2 fruit fly cellular contexts compared by ENCODE assay signal in genomic region chr3L:10745547-10746189, dm6.
TF ChIP-seq lines count a peak whose summit lies in the region.

No protein-coding gene starts in this region.

- TF ChIP-seq CTCF in whole organism, embryonic (GFP tag; optimal IDR thresholded peaks at IDR 0.05; lab: Kevin White, UChicago), result no peak

TF ChIP-seq in whole organism, embryonic, 481 proteins besides CTCF, POLR2A, EP300 and RAD21 (continues in another document):
- TF ChIP-seq Med (GFP tag; lab: Kevin White, UChicago) (peak; percentile 84), CG17385 (GFP tag; optimal IDR thresholded peaks at IDR 0.05; lab: Kevin White, UChicago) (peak; percentile 7), insv (GFP tag; optimal IDR thresholded peaks at IDR 0.05; lab: Kevin White, UChicago) (no peak), amos (GFP tag; IDR thresholded peaks at IDR 0.05; lab: Robert Waterston, UW; ENCODE audit: partially characterized antibody) (no peak), ac (GFP tag; optimal IDR thresholded peaks at IDR 0.05; lab: Kevin White, UChicago) (no peak), CG12659 (GFP tag; optimal IDR thresholded peaks at IDR 0.05; lab: Kevin White, UChicago) (no peak), CG32767 (GFP tag; IDR thresholded peaks at IDR 0.05; lab: Robert Waterston, UW) (0 out of 2 replicates have a peak, but pooled peaks have one; percentile 21), Sox100B (GFP tag; optimal IDR thresholded peaks at IDR 0.05; lab: Kevin White, UChicago) (peak; percentile 25), CG10979 (tag; optimal IDR thresholded peaks at IDR 0.05; lab: Kevin White, UChicago) (peak; percentile 73), tx (GFP tag; optimal IDR thresholded peaks at IDR 0.05; lab: Kevin White, UChicago) (no peak), CG1647 (GFP tag; optimal IDR thresholded peaks at IDR 0.05; lab: Kevin White, UChicago) (peak; percentile 27), aop (GFP tag; IDR thresholded peaks at IDR 0.05; lab: Robert Waterston, UW) (no peak), CG1024 (GFP tag; IDR thresholded peaks at IDR 0.05; lab: Robert Waterston, UW) (0 out of 2 replicates have a peak, but pooled peaks have one; percentile 29), lmd (GFP tag; IDR thresholded peaks at IDR 0.05; lab: Robert Waterston, UW) (peak; percentile 63), CG10654 (GFP tag; optimal IDR thresholded peaks at IDR 0.05; lab: Kevin White, UChicago) (peak; percentile 60), org-1 (GFP tag; optimal IDR thresholded peaks at IDR 0.05; lab: Kevin White, UChicago) (peak; percentile 55), dmrt11E (tag; optimal IDR thresholded peaks at IDR 0.05; lab: Kevin White, UChicago) (peak; percentile 13), dm (GFP tag; optimal IDR thresholded peaks at IDR 0.05; lab: Kevin White, UChicago) (no peak), Atf-2 (GFP tag; optimal IDR thresholded peaks at IDR 0.05; lab: Kevin White, UChicago) (no peak), CG11085 (GFP tag; IDR thresholded peaks at IDR 0.05; lab: Robert Waterston, UW) (no peak), Ada2b (GFP tag; IDR thresholded peaks at IDR 0.05; lab: Robert Waterston, UW) (peak; percentile 52), CG2199 (GFP tag; IDR thresholded peaks at IDR 0.05; lab: Robert Waterston, UW) (no peak), Six4 (GFP tag; optimal IDR thresholded peaks at IDR 0.05; lab: Kevin White, UChicago) (peak; percentile 47), ATbp (GFP tag; optimal IDR thresholded peaks at IDR 0.05; lab: Kevin White, UChicago) (peak; percentile 69), HLH4C (GFP tag; IDR thresholded peaks at IDR 0.05; lab: Robert Waterston, UW; ENCODE audit: partially characterized antibody) (no peak), en (GFP tag; optimal IDR thresholded peaks at IDR 0.05; lab: Kevin White, UChicago) (peak; percentile 33), CG1832 (GFP tag; optimal IDR thresholded peaks at IDR 0.05; lab: Kevin White, UChicago) (no peak), ems (GFP tag; optimal IDR thresholded peaks at IDR 0.05; lab: Kevin White, UChicago) (peak; percentile 6), CG12769 (tag; optimal IDR thresholded peaks at IDR 0.05; lab: Kevin White, UChicago) (peak; percentile 50), Xrp1 (GFP tag; IDR thresholded peaks at IDR 0.05; lab: Robert Waterston, UW) (peak; percentile 55; the same call in 1 of the 2 replicates), klu (GFP tag; IDR thresholded peaks at IDR 0.05; lab: Robert Waterston, UW) (no peak), bab2 (GFP tag; optimal IDR thresholded peaks at IDR 0.05; lab: Kevin White, UChicago) (peak; percentile 57), Ssrp (tag; optimal IDR thresholded peaks at IDR 0.05; lab: Kevin White, UChicago) (peak; percentile 23), CG32772 (GFP tag; IDR thresholded peaks at IDR 0.05; lab: Robert Waterston, UW) (no peak), CG4424 (GFP tag; optimal IDR thresholded peaks at IDR 0.05; lab: Kevin White, UChicago) (peak; percentile 56), vvl (GFP tag; IDR thresholded peaks at IDR 0.05; lab: Robert Waterston, UW) (peak; percentile 81), Antp (GFP tag; optimal IDR thresholded peaks at IDR 0.05; lab: Kevin White, UChicago) (peak; percentile 56), CG7928 (GFP tag; optimal IDR thresholded peaks at IDR 0.05; lab: Kevin White, UChicago) (no peak), Awh (GFP tag; IDR thresholded peaks at IDR 0.05; lab: Robert Waterston, UW) (peak; percentile 45; the same call in 1 of the 2 replicates), BtbVII (GFP tag; optimal IDR thresholded peaks at IDR 0.05; lab: Kevin White, UChicago) (peak; percentile 15), CG6254 (GFP tag; optimal IDR thresholded peaks at IDR 0.05; lab: Kevin White, UChicago) (no peak), hkb (optimal IDR thresholded peaks at IDR 0.05; lab: Kevin White, UChicago) (no peak), hkb (GFP tag; IDR thresholded peaks at IDR 0.05; lab: Robert Waterston, UW) (peak; percentile 61), CG9876 (GFP tag; optimal IDR thresholded peaks at IDR 0.05; lab: Kevin White, UChicago) (no peak), CG17612 (GFP tag; IDR thresholded peaks at IDR 0.05; lab: Robert Waterston, UW) (peak; percentile 12; the same call in 1 of the 2 replicates), CG15696 (tag; optimal IDR thresholded peaks at IDR 0.05; lab: Kevin White, UChicago) (no peak)

TF ChIP-seq in whole organism, prepupa, 60 proteins besides CTCF, POLR2A, EP300 and RAD21:
- TF ChIP-seq Hr39 (GFP tag; optimal IDR thresholded peaks at IDR 0.05; lab: Kevin White, UChicago), result no peak
- no peak for TF ChIP-seq CG8119 (GFP tag; IDR thresholded peaks at IDR 0.05; lab: Robert Waterston, UW)
- peak; percentile 64 for TF ChIP-seq svp (GFP tag; lab: Kevin White, UChicago)
- no peak for TF ChIP-seq CG10669 (GFP tag; optimal IDR thresholded peaks at IDR 0.05; lab: Kevin White, UChicago)
- TF ChIP-seq Hr38 (GFP tag; optimal IDR thresholded peaks at IDR 0.05; lab: Kevin White, UChicago), result no peak
- TF ChIP-seq Eip78C (GFP tag; lab: Kevin White, UChicago), result peak; percentile 58
TF ChIP-seq in whole organism, prepupa: peak in this region for 2.

Comparison
In these comparisons a context has a peak if more than half of its experiments do, and no peak if none do; other contexts are left out.
1. Of the 7 proteins assayed by ChIP-seq in both whole organism, embryonic and whole organism, prepupa: peak only in whole organism, embryonic: Blimp-1 and Sox102F; only in whole organism, prepupa: none; in both: none; in neither: 5.